Worm (Caenorhabditis elegans) whole organism, young adult: ENCODE results near the gene C45G9.9.
A peak's percentile ranks its signal among the peaks of the same experiment; 100 is the strongest.

ENCODE experiments used
- B0019.2 ChIP-seq: fragments of 200-800 bp; sonication (Bioruptor generic); conservative IDR thresholded peaks from 2 replicates; pipeline ENCODE4 v1.3.6; 2022; ENCODE audit warnings: missing genetic modification reagents, missing genetic modification characterization, missing compliant biosample characterization
- C06A6.2 ChIP-seq: fragments of 200-800 bp; sonication (Bioruptor generic); conservative IDR thresholded peaks from 2 replicates; pipeline ENCODE4 v1.3.6; 2022; ENCODE audit warnings: missing genetic modification characterization, missing compliant biosample characterization
- C17E4.6 ChIP-seq: fragments of 200-800 bp; sonication (Bioruptor generic); IDR thresholded peaks from 2 replicates; pipeline ENCODE4 v1.3.6; 2022; ENCODE audit warnings: missing genetic modification reagents, missing genetic modification characterization, missing compliant biosample characterization
- F23B12.7 ChIP-seq: sonication (generic microtip); optimal IDR thresholded peaks from 2 replicates; lab custom pipeline; 2017; ENCODE audit warnings: missing genetic modification characterization, mild to moderate bottlenecking, missing compliant biosample characterization, antibody characterized with exemption, moderate library complexity; ENCODE audit not compliant: insufficient read depth
- F37B4.10 ChIP-seq: fragments of 200-800 bp; sonication (Bioruptor generic); IDR thresholded peaks from 2 replicates; pipeline ENCODE4 v1.3.6; 2022; ENCODE audit warnings: missing genetic modification characterization, missing compliant biosample characterization
- K12H6.12 ChIP-seq: fragments of 200-800 bp; sonication (Bioruptor generic); optimal IDR thresholded peaks from 2 replicates; lab custom pipeline; 2018; ENCODE audit warnings: mild to moderate bottlenecking, missing genetic modification characterization, missing compliant biosample characterization
- T07F8.4 ChIP-seq: sonication (generic microtip); optimal IDR thresholded peaks from 2 replicates; lab custom pipeline; 2016; ENCODE audit warnings: mild to moderate bottlenecking, missing genetic modification characterization, moderate library complexity, missing compliant biosample characterization
- ZK185.1 ChIP-seq: sonication (generic microtip); optimal IDR thresholded peaks from 2 replicates; lab custom pipeline; 2016; ENCODE audit warnings: mild to moderate bottlenecking, missing genetic modification characterization, missing compliant biosample characterization; ENCODE audit not compliant: poor library complexity, severe bottlenecking
- aptf-2 ChIP-seq: fragments of 200-800 bp; sonication (Bioruptor generic); conservative IDR thresholded peaks from 2 replicates; pipeline ENCODE4 v1.3.6; 2022; ENCODE audit warnings: missing genetic modification reagents, missing genetic modification characterization, missing compliant biosample characterization
- aptf-3 ChIP-seq: fragments of 200-800 bp; sonication (Bioruptor generic); IDR thresholded peaks from 2 replicates; pipeline ENCODE4 v1.3.6; 2022; ENCODE audit warnings: missing genetic modification characterization, missing compliant biosample characterization
- atf-7 ChIP-seq: sonication (generic microtip); optimal IDR thresholded peaks from 2 replicates; lab custom pipeline; 2017; ENCODE audit warnings: mild to moderate bottlenecking, missing genetic modification characterization, missing compliant biosample characterization
- athp-1 ChIP-seq: sonication (generic microtip); optimal IDR thresholded peaks from 2 replicates; lab custom pipeline; 2017; ENCODE audit warnings: mild to moderate bottlenecking, missing genetic modification characterization, missing compliant biosample characterization
- attf-3 ChIP-seq: fragments of 200-800 bp; sonication (Bioruptor generic); conservative IDR thresholded peaks from 2 replicates; pipeline ENCODE4 v1.3.6; 2022; ENCODE audit warnings: missing genetic modification reagents, missing genetic modification characterization, missing compliant biosample characterization
- attf-5 ChIP-seq: fragments of 200-800 bp; sonication (Bioruptor generic); optimal IDR thresholded peaks from 2 replicates; lab custom pipeline; 2018; ENCODE audit warnings: mild to moderate bottlenecking, missing genetic modification characterization, missing compliant biosample characterization
- attf-6 ChIP-seq: fragments of 200-800 bp; sonication (Bioruptor generic); IDR thresholded peaks from 2 replicates; pipeline ENCODE4 v1.3.6; 2022; ENCODE audit warnings: missing genetic modification reagents, missing genetic modification characterization, missing compliant biosample characterization
- ceh-100 ChIP-seq: fragments of 200-800 bp; sonication (Bioruptor generic); IDR thresholded peaks from 2 replicates; pipeline ENCODE4 v1.3.6; 2022; ENCODE audit warnings: missing genetic modification reagents, missing genetic modification characterization, missing compliant biosample characterization
- ceh-27 ChIP-seq: fragments of 200-800 bp; sonication (Bioruptor generic); optimal IDR thresholded peaks from 2 replicates; lab custom pipeline; 2018; ENCODE audit warnings: mild to moderate bottlenecking, missing genetic modification characterization, moderate library complexity, missing compliant biosample characterization
- ceh-40 ChIP-seq: fragments of 200-800 bp; sonication (Bioruptor generic); IDR thresholded peaks from 2 replicates; pipeline ENCODE4 v1.3.6; 2022; ENCODE audit warnings: missing genetic modification characterization, missing compliant biosample characterization
- ceh-79 ChIP-seq: sonication (generic microtip); optimal IDR thresholded peaks from 2 replicates; lab custom pipeline; 2017; ENCODE audit warnings: mild to moderate bottlenecking, missing genetic modification characterization, missing compliant biosample characterization
- ceh-91 ChIP-seq: fragments of 200-800 bp; sonication (Bioruptor generic); IDR thresholded peaks from 2 replicates; pipeline ENCODE4 v1.3.6; 2022; ENCODE audit warnings: missing genetic modification reagents, missing genetic modification characterization, missing compliant biosample characterization
- chd-7 ChIP-seq: sonication (generic microtip); optimal IDR thresholded peaks from 2 replicates; lab custom pipeline; 2016; ENCODE audit warnings: mild to moderate bottlenecking, missing genetic modification characterization, moderate library complexity, missing compliant biosample characterization
- die-1 ChIP-seq: sonication (generic microtip); optimal IDR thresholded peaks from 2 replicates; lab custom pipeline; 2016; ENCODE audit warnings: missing genotype, mild to moderate bottlenecking, missing genetic modification characterization, missing compliant biosample characterization
- dox-1 ChIP-seq: fragments of 200-800 bp; sonication (Bioruptor generic); IDR thresholded peaks from 2 replicates; pipeline ENCODE4 v1.3.6; 2022; ENCODE audit warnings: missing genetic modification reagents, missing genetic modification characterization, missing compliant biosample characterization
- dpff-1 ChIP-seq: sonication (generic microtip); optimal IDR thresholded peaks from 2 replicates; lab custom pipeline; 2017; ENCODE audit warnings: mild to moderate bottlenecking, missing genetic modification characterization, missing compliant biosample characterization
- egl-44 ChIP-seq: fragments of 200-800 bp; sonication (Bioruptor generic); IDR thresholded peaks from 2 replicates; pipeline ENCODE4 v1.3.6; 2022; ENCODE audit warnings: missing genetic modification reagents, missing genetic modification characterization, missing compliant biosample characterization
- egrh-3 ChIP-seq: fragments of 200-800 bp; sonication (Bioruptor generic); IDR thresholded peaks from 2 replicates; pipeline ENCODE4 v1.3.6; 2022; ENCODE audit warnings: missing genetic modification reagents, missing genetic modification characterization, missing compliant biosample characterization
- fkh-3 ChIP-seq: sonication (generic microtip); optimal IDR thresholded peaks from 2 replicates; lab custom pipeline; 2016; ENCODE audit warnings: mild to moderate bottlenecking, missing genetic modification characterization, missing compliant biosample characterization
- hmg-1.2 ChIP-seq: fragments of 200-800 bp; sonication (Bioruptor generic); IDR thresholded peaks from 2 replicates; pipeline ENCODE4 v1.3.6; 2022; ENCODE audit warnings: missing genetic modification reagents, missing genetic modification characterization, missing compliant biosample characterization
- let-526 ChIP-seq: fragments of 200-800 bp; sonication (Bioruptor generic); IDR thresholded peaks from 2 replicates; pipeline ENCODE4 v1.3.6; 2022; ENCODE audit warnings: missing genetic modification reagents, missing genetic modification characterization, missing compliant biosample characterization
- lin-40 ChIP-seq: sonication (generic microtip); optimal IDR thresholded peaks from 2 replicates; lab custom pipeline; 2016; ENCODE audit warnings: missing genetic modification characterization, mild to moderate bottlenecking, missing compliant biosample characterization, missing genotype, missing genetic modification reagents
- lsy-27 ChIP-seq: sonication (generic microtip); optimal IDR thresholded peaks from 2 replicates; lab custom pipeline; 2017; ENCODE audit warnings: missing genetic modification characterization, mild to moderate bottlenecking, missing compliant biosample characterization, antibody characterized with exemption, missing genotype, borderline replicate concordance; ENCODE audit not compliant: insufficient read depth
- madf-8 ChIP-seq: fragments of 200-800 bp; sonication (Bioruptor generic); conservative IDR thresholded peaks from 2 replicates; pipeline ENCODE4 v1.3.6; 2022; ENCODE audit warnings: missing genetic modification reagents, missing genetic modification characterization, missing compliant biosample characterization
- nhr-179 ChIP-seq: sonication (generic microtip); optimal IDR thresholded peaks from 2 replicates; lab custom pipeline; 2016; ENCODE audit warnings: mild to moderate bottlenecking, missing genetic modification characterization, missing compliant biosample characterization
- nhr-90 ChIP-seq: sonication (generic microtip); optimal IDR thresholded peaks from 2 replicates; lab custom pipeline; 2016; ENCODE audit warnings: missing genotype, mild to moderate bottlenecking, missing genetic modification characterization, missing compliant biosample characterization
- pbrm-1 ChIP-seq: fragments of 200-800 bp; sonication (Bioruptor generic); IDR thresholded peaks from 2 replicates; pipeline ENCODE4 v1.3.6; 2022; ENCODE audit warnings: missing genetic modification reagents, missing genetic modification characterization, missing compliant biosample characterization
- repo-1 ChIP-seq: sonication (generic microtip); optimal IDR thresholded peaks from 2 replicates; lab custom pipeline; 2017; ENCODE audit warnings: mild to moderate bottlenecking, missing genetic modification characterization, missing compliant biosample characterization
- sea-2 ChIP-seq: fragments of 200-800 bp; sonication (Bioruptor generic); IDR thresholded peaks from 2 replicates; pipeline ENCODE4 v1.3.6; 2022; ENCODE audit warnings: missing genetic modification characterization, missing compliant biosample characterization
- snpc-4 ChIP-seq, 5 experiments: fragments of 150-350 bp in 1 of 5; sonication (generic microtip) in 4 of 5; optimal IDR thresholded peaks; 2 replicates each; lab custom pipeline; 2014 to 2018; ENCODE audit warnings: missing genetic modification characterization in 5 of 5, missing biosample characterization in 3 of 5, antibody characterized with exemption in 2 of 5, mild to moderate bottlenecking in 2 of 5, missing compliant biosample characterization in 2 of 5, missing genotype in 2 of 5, moderate library complexity in 2 of 5, missing genetic modification reagents in 1 of 5
- somi-1 ChIP-seq: fragments of 200-800 bp; sonication (Bioruptor generic); optimal IDR thresholded peaks from 2 replicates; lab custom pipeline; 2018; ENCODE audit warnings: mild to moderate bottlenecking, missing genetic modification characterization, missing compliant biosample characterization
- sptf-2 ChIP-seq: fragments of 200-800 bp; sonication (Bioruptor generic); optimal IDR thresholded peaks from 2 replicates; lab custom pipeline; 2018; ENCODE audit warnings: mild to moderate bottlenecking, missing genetic modification characterization, missing compliant biosample characterization
- tbp1 ChIP-seq: fragments of 200-800 bp; sonication (Bioruptor generic); optimal IDR thresholded peaks from 2 replicates; lab custom pipeline; 2018; ENCODE audit warnings: mild to moderate bottlenecking, missing genetic modification characterization, missing compliant biosample characterization
- tlf-1 ChIP-seq: fragments of 200-800 bp; sonication (Bioruptor generic); optimal IDR thresholded peaks from 2 replicates; lab custom pipeline; 2018; ENCODE audit warnings: mild to moderate bottlenecking, missing genetic modification characterization, missing compliant biosample characterization
- zfh-2 ChIP-seq: fragments of 200-800 bp; sonication (Bioruptor generic); conservative IDR thresholded peaks from 2 replicates; pipeline ENCODE4 v1.3.6; 2022; ENCODE audit warnings: missing genetic modification reagents, missing genetic modification characterization, missing compliant biosample characterization
- zim-3 ChIP-seq: sonication (generic microtip); optimal IDR thresholded peaks from 2 replicates; lab custom pipeline; 2017; ENCODE audit warnings: mild to moderate bottlenecking, missing genetic modification characterization, moderate library complexity, missing compliant biosample characterization
- ztf-18 ChIP-seq: sonication (generic microtip); optimal IDR thresholded peaks from 2 replicates; lab custom pipeline; 2016; ENCODE audit warnings: missing genotype, mild to moderate bottlenecking, missing genetic modification characterization, missing compliant biosample characterization
- ztf-26 ChIP-seq: sonication (generic microtip); optimal IDR thresholded peaks from 2 replicates; lab custom pipeline; 2017; ENCODE audit warnings: missing genetic modification characterization, missing compliant biosample characterization
- ztf-3 ChIP-seq: fragments of 200-800 bp; sonication (Bioruptor generic); optimal IDR thresholded peaks from 2 replicates; lab custom pipeline; 2018; ENCODE audit warnings: mild to moderate bottlenecking, missing genetic modification characterization, missing compliant biosample characterization

The C45G9.9 gene

ce11 chrIII:5031375-5031836 is 24.2 kb downstream of the C45G9.9 start (continued):
- TF ChIP-seq chd-7 (tag; lab: Kevin White, UChicago) (peak; percentile 79), egl-44 (peak; percentile 69; the same call in 1 of the 2 replicates), athp-1 (peak; percentile 46), snpc-4 (GFP tag; optimal IDR thresholded peaks at IDR 0.05; lab: Kevin White, UChicago) (peak; percentile 46), snpc-4 (tag; optimal IDR thresholded peaks at IDR 0.05; lab: Kevin White, UChicago) (peak in 1 of 4 experiments; percentile 64), attf-3 (GFP tag; lab: Robert Waterston, UW) (peak; percentile 57), F23B12.7 (tag; lab: Kevin White, UChicago) (peak; percentile 19), lsy-27 (tag; lab: Kevin White, UChicago) (peak; percentile 39), aptf-2 (GFP tag; lab: Robert Waterston, UW) (peak; percentile 55; the same call in 1 of the 2 replicates), tbp1 (peak; percentile 85), ztf-3 (GFP tag; lab: Kevin White, UChicago) (peak; percentile 53), atf-7 (tag; lab: Kevin White, UChicago) (peak; percentile 85), attf-5 (GFP tag; lab: Kevin White, UChicago) (peak; percentile 71), fkh-3 (tag; lab: Kevin White, UChicago) (peak; percentile 64), ztf-26 (peak; percentile 78), C06A6.2 (GFP tag; lab: Robert Waterston, UW) (peak; percentile 72; the same call in 1 of the 2 replicates), ceh-79 (peak; percentile 68), K12H6.12 (tag; lab: Kevin White, UChicago) (peak; percentile 93), ceh-100 (GFP tag; lab: Robert Waterston, UW) (peak; percentile 71), die-1 (tag; lab: Kevin White, UChicago) (peak; percentile 48), lin-40 (tag; lab: Kevin White, UChicago) (peak; percentile 91), somi-1 (GFP tag; lab: Kevin White, UChicago) (peak; percentile 55), ztf-18 (peak; percentile 87), dpff-1 (tag; lab: Kevin White, UChicago) (peak; percentile 2), hmg-1.2 (peak; percentile 80), tlf-1 (GFP tag; lab: Kevin White, UChicago) (peak; percentile 60), dox-1 (GFP tag; lab: Robert Waterston, UW) (peak; percentile 98), let-526 (peak; percentile 59; the same call in 1 of the 2 replicates), C17E4.6 (GFP tag; lab: Robert Waterston, UW) (peak; percentile 79), zfh-2 (peak; percentile 96), attf-6 (GFP tag; lab: Robert Waterston, UW) (0 out of 2 replicates have a peak, but pooled peaks have one; percentile 57), ZK185.1 (tag; lab: Kevin White, UChicago) (peak; percentile 84), B0019.2 (peak; percentile 60; the same call in 1 of the 2 replicates), zim-3 (peak; percentile 1), F37B4.10 (peak; percentile 72; the same call in 1 of the 2 replicates), sea-2 (GFP tag; lab: Robert Waterston, UW) (peak; percentile 84), nhr-179 (tag; lab: Kevin White, UChicago) (peak; percentile 70), sptf-2 (GFP tag; lab: Kevin White, UChicago) (peak; percentile 44), repo-1 (tag; lab: Kevin White, UChicago) (peak; percentile 90), nhr-90 (tag; lab: Kevin White, UChicago) (peak; percentile 70), madf-8 (GFP tag; lab: Robert Waterston, UW) (0 out of 2 replicates have a peak, but pooled peaks have one; percentile 27), aptf-3 (GFP tag; lab: Robert Waterston, UW) (peak; percentile 79; the same call in 1 of the 2 replicates), egrh-3 (GFP tag; lab: Robert Waterston, UW) (peak; percentile 84), ceh-40 (GFP tag; lab: Robert Waterston, UW) (0 out of 2 replicates have a peak, but pooled peaks have one; percentile 49), pbrm-1 (GFP tag; lab: Robert Waterston, UW) (peak; percentile 87), ceh-27 (GFP tag; lab: Kevin White, UChicago) (peak; percentile 70), ceh-91 (GFP tag; lab: Robert Waterston, UW) (peak; percentile 66), T07F8.4 (tag; lab: Kevin White, UChicago) (peak; percentile 69)
